Worm (Caenorhabditis elegans) whole organism, L2 larva: ENCODE results near the gene metl-9.

Experiments used
- C34F6.9 ChIP-seq: fragments of 150-350 bp; optimal IDR thresholded peaks from 2 replicates; lab custom pipeline; 2014; ENCODE audit warnings: missing biosample characterization, missing genetic modification characterization
- F13H6.1 ChIP-seq: sonication (generic microtip); optimal IDR thresholded peaks from 2 replicates; lab custom pipeline; 2016; ENCODE audit warnings: missing genetic modification characterization, missing compliant biosample characterization
- R02D3.7 ChIP-seq: fragments of 150-350 bp; optimal IDR thresholded peaks from 2 replicates; lab custom pipeline; 2014; ENCODE audit warnings: missing biosample characterization, missing genetic modification characterization
- Y55F3AM.14 ChIP-seq: fragments of 200-800 bp; sonication (Bioruptor generic); optimal IDR thresholded peaks from 2 replicates; lab custom pipeline; 2018; ENCODE audit warnings: mild to moderate bottlenecking, missing genetic modification characterization, missing compliant biosample characterization
- ZK546.5 ChIP-seq: sonication (generic microtip); optimal IDR thresholded peaks from 2 replicates; lab custom pipeline; 2017; ENCODE audit warnings: missing biosample characterization, missing genetic modification characterization
- alr-1 ChIP-seq: fragments of 150-350 bp; optimal IDR thresholded peaks from 2 replicates; lab custom pipeline; 2014; ENCODE audit warnings: missing biosample characterization, missing genetic modification characterization
- aly-2 ChIP-seq: fragments of 150-350 bp; optimal IDR thresholded peaks from 2 replicates; lab custom pipeline; 2014; ENCODE audit warnings: missing biosample characterization, missing genetic modification characterization
- ama-1 ChIP-seq: fragments of 150-350 bp; optimal IDR thresholded peaks from 2 replicates; lab custom pipeline; 2018; ENCODE audit warnings: inconsistent platforms
- blmp-1 ChIP-seq: sonication (generic microtip); optimal IDR thresholded peaks from 2 replicates; lab custom pipeline; 2017; ENCODE audit warnings: missing genetic modification characterization, mild to moderate bottlenecking, missing compliant biosample characterization, antibody characterized with exemption, moderate library complexity; ENCODE audit not compliant: insufficient read depth
- ceh-16 ChIP-seq: fragments of 150-350 bp; optimal IDR thresholded peaks from 2 replicates; lab custom pipeline; 2014; ENCODE audit warnings: missing biosample characterization, missing genetic modification characterization
- ceh-82 ChIP-seq: fragments of 150-350 bp; optimal IDR thresholded peaks from 2 replicates; lab custom pipeline; 2014; ENCODE audit warnings: missing biosample characterization, missing genetic modification characterization
- crh-2 ChIP-seq: sonication (generic microtip); optimal IDR thresholded peaks from 2 replicates; lab custom pipeline; 2017; ENCODE audit warnings: missing biosample characterization, missing genetic modification characterization
- dmd-4 ChIP-seq: sonication (generic microtip); optimal IDR thresholded peaks from 2 replicates; lab custom pipeline; 2017; ENCODE audit warnings: missing biosample characterization, missing genetic modification characterization
- egl-27 ChIP-seq: sonication (generic microtip); optimal IDR thresholded peaks from 3 replicates; lab custom pipeline; 2017; ENCODE audit warnings: missing biosample characterization, missing genetic modification reagents, missing genetic modification characterization
- elt-1 ChIP-seq: fragments of 150-350 bp; optimal IDR thresholded peaks from 2 replicates; lab custom pipeline; 2014; ENCODE audit warnings: missing biosample characterization, missing genetic modification characterization
- elt-3 ChIP-seq: sonication (generic microtip); optimal IDR thresholded peaks from 2 replicates; lab custom pipeline; 2017; ENCODE audit warnings: missing biosample characterization, missing genetic modification characterization
- gmeb-1 ChIP-seq: fragments of 150-350 bp; optimal IDR thresholded peaks from 2 replicates; lab custom pipeline; 2014; ENCODE audit warnings: missing biosample characterization, missing genetic modification characterization
- lin-11 ChIP-seq: fragments of 150-350 bp; sonication (generic microtip); optimal IDR thresholded peaks from 2 replicates; lab custom pipeline; 2014; ENCODE audit warnings: missing biosample characterization, missing genetic modification characterization, inconsistent platforms, mixed read lengths
- lin-13 ChIP-seq: fragments of 150-350 bp; optimal IDR thresholded peaks from 2 replicates; lab custom pipeline; 2014; ENCODE audit warnings: missing biosample characterization, missing genetic modification reagents, missing genetic modification characterization
- lin-39 ChIP-seq: fragments of 150-350 bp; optimal IDR thresholded peaks from 2 replicates; lab custom pipeline; 2014; ENCODE audit warnings: missing biosample characterization, missing genetic modification reagents, missing genetic modification characterization
- lsy-2 ChIP-seq, 2 experiments: fragments of 150-350 bp in 1 of 2; sonication (generic microtip) in 1 of 2; optimal IDR thresholded peaks; 2 replicates each; lab custom pipeline; 2014 to 2017; ENCODE audit warnings: missing biosample characterization in 2 of 2, missing genetic modification characterization in 2 of 2
- mab-5 ChIP-seq: fragments of 150-350 bp; optimal IDR thresholded peaks from 2 replicates; lab custom pipeline; 2014; ENCODE audit warnings: missing biosample characterization, missing genetic modification characterization
- mbf-1 ChIP-seq: sonication (generic microtip); optimal IDR thresholded peaks from 2 replicates; lab custom pipeline; 2017; ENCODE audit warnings: missing biosample characterization, missing genetic modification characterization
- mdl-1 ChIP-seq, 2 experiments: fragments of 150-350 bp in 1 of 2; sonication (generic microtip) in 1 of 2; optimal IDR thresholded peaks; 2 replicates each; lab custom pipeline; 2017; ENCODE audit warnings: missing biosample characterization in 2 of 2, missing genetic modification characterization in 2 of 2
- nhr-10 ChIP-seq: sonication (generic microtip); optimal IDR thresholded peaks from 2 replicates; lab custom pipeline; 2017; ENCODE audit warnings: missing biosample characterization, missing genetic modification characterization
- nhr-11 ChIP-seq: fragments of 150-350 bp; optimal IDR thresholded peaks from 2 replicates; lab custom pipeline; 2014; ENCODE audit warnings: missing biosample characterization, missing genetic modification characterization
- nhr-12 ChIP-seq: fragments of 150-350 bp; optimal IDR thresholded peaks from 2 replicates; lab custom pipeline; 2014; ENCODE audit warnings: missing biosample characterization, missing genetic modification characterization
- nhr-129 ChIP-seq: fragments of 150-350 bp; optimal IDR thresholded peaks from 2 replicates; lab custom pipeline; 2014; ENCODE audit warnings: missing biosample characterization, missing genetic modification characterization
- nhr-23 ChIP-seq: fragments of 150-350 bp; optimal IDR thresholded peaks from 2 replicates; lab custom pipeline; 2014; ENCODE audit warnings: missing biosample characterization, missing genetic modification reagents, missing genetic modification characterization
- nhr-237 ChIP-seq: fragments of 150-350 bp; optimal IDR thresholded peaks from 2 replicates; lab custom pipeline; 2014; ENCODE audit warnings: missing biosample characterization, missing genetic modification characterization
- nhr-25 ChIP-seq: fragments of 150-350 bp; sonication (generic microtip); optimal IDR thresholded peaks from 3 replicates; lab custom pipeline; 2014; ENCODE audit warnings: missing biosample characterization, missing genetic modification characterization
- nhr-6 ChIP-seq: fragments of 150-350 bp; optimal IDR thresholded peaks from 2 replicates; lab custom pipeline; 2014; ENCODE audit warnings: missing biosample characterization, missing genetic modification characterization
- nhr-77 ChIP-seq: fragments of 150-350 bp; optimal IDR thresholded peaks from 2 replicates; lab custom pipeline; 2014; ENCODE audit warnings: missing biosample characterization, missing genetic modification characterization
- peb-1 ChIP-seq: fragments of 150-350 bp; optimal IDR thresholded peaks from 2 replicates; lab custom pipeline; 2014; ENCODE audit warnings: missing biosample characterization, missing genetic modification characterization
- sem-4 ChIP-seq: fragments of 150-350 bp; optimal IDR thresholded peaks from 2 replicates; lab custom pipeline; 2014; ENCODE audit warnings: missing biosample characterization, missing genetic modification reagents, missing genetic modification characterization
- skn-1 ChIP-seq: sonication (generic microtip); optimal IDR thresholded peaks from 2 replicates; lab custom pipeline; 2017; ENCODE audit warnings: missing biosample characterization, missing genetic modification characterization
- sma-9 ChIP-seq, 2 experiments: fragments of 150-350 bp in 1 of 2; sonication (generic microtip) in 1 of 2; optimal IDR thresholded peaks; 2 replicates each; lab custom pipeline; 2014 to 2016; ENCODE audit warnings: missing genetic modification characterization in 2 of 2, mild to moderate bottlenecking in 1 of 2, missing biosample characterization in 1 of 2, missing compliant biosample characterization in 1 of 2, missing genetic modification reagents in 1 of 2, moderate library complexity in 1 of 2
- snpc-4 ChIP-seq: fragments of 150-350 bp; optimal IDR thresholded peaks from 2 replicates; lab custom pipeline; 2014; ENCODE audit warnings: missing biosample characterization, missing genetic modification characterization
- unc-55 ChIP-seq: fragments of 150-350 bp; sonication (generic microtip); optimal IDR thresholded peaks from 3 replicates; lab custom pipeline; 2014; ENCODE audit warnings: missing biosample characterization, missing genetic modification reagents, missing genetic modification characterization
- unc-62 ChIP-seq: fragments of 150-350 bp; optimal IDR thresholded peaks from 2 replicates; lab custom pipeline; 2014; ENCODE audit warnings: missing biosample characterization, missing genetic modification reagents, missing genetic modification characterization
- zag-1 ChIP-seq: fragments of 150-350 bp; optimal IDR thresholded peaks from 2 replicates; lab custom pipeline; 2014; ENCODE audit warnings: missing biosample characterization, missing genetic modification characterization
- ztf-11 ChIP-seq: sonication (generic microtip); optimal IDR thresholded peaks from 2 replicates; lab custom pipeline; 2017; ENCODE audit warnings: missing biosample characterization, missing genetic modification characterization
- ztf-4 ChIP-seq: fragments of 150-350 bp; optimal IDR thresholded peaks from 2 replicates; lab custom pipeline; 2014; ENCODE audit warnings: missing biosample characterization, missing genetic modification characterization

The metl-9 gene

ce11 chrX:5213565-5213964 is 34.6 kb upstream of the metl-9 start (continued):
- no peak for TF ChIP-seq nhr-77
- no peak for TF ChIP-seq mdl-1 (tag; optimal IDR thresholded peaks at IDR 0.05; lab: Kevin White, UChicago)
- TF ChIP-seq crh-2 = peak; percentile 72
- no peak for TF ChIP-seq nhr-10
- TF ChIP-seq ceh-16 (tag; lab: Kevin White, UChicago) = no peak
- no peak for TF ChIP-seq mab-5
- TF ChIP-seq alr-1 (tag; lab: Kevin White, UChicago) = no peak
- TF ChIP-seq sma-9 (GFP tag; optimal IDR thresholded peaks at IDR 0.05; lab: Kevin White, UChicago) = peak; percentile 71
- TF ChIP-seq sma-9 (tag; optimal IDR thresholded peaks at IDR 0.05; lab: Kevin White, UChicago) = no peak
- TF ChIP-seq F13H6.1 (tag; lab: Kevin White, UChicago) = peak; percentile 59
- TF ChIP-seq nhr-11 (tag; lab: Kevin White, UChicago) = no peak
- no peak for TF ChIP-seq nhr-25
- TF ChIP-seq C34F6.9 (tag; lab: Kevin White, UChicago) = no peak
- TF ChIP-seq sem-4 = no peak
- TF ChIP-seq dmd-4 (tag; lab: Kevin White, UChicago) = no peak
- TF ChIP-seq skn-1 = no peak
- peak; percentile 53 for TF ChIP-seq gmeb-1 (tag; lab: Kevin White, UChicago)
- no peak for TF ChIP-seq lin-13 (GFP tag; lab: Kevin White, UChicago)
- no peak for TF ChIP-seq ztf-11

DNA sequence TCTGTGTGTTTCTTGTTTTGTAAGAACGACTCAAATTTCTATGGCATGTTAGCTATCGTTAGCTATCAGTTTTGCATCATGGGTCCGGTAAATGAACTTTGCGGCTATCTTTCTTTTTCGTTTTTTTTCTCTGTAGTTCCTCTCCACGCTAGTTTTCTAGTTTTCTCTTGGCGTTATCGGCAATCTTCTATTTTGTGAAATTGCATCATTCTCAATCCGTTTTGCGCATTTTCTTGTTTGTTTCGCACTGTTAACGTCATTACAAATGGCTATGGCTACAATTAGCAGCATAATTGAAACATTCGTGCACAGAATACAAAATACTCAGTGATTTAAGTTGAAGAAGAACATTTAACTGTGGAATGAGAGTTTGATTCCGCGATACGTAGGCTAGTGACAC is 34.1 kb upstream of the metl-9 start:
- TF ChIP-seq sma-9 (GFP tag; optimal IDR thresholded peaks at IDR 0.05; lab: Kevin White, UChicago) (peak; percentile 1), sma-9 (tag; optimal IDR thresholded peaks at IDR 0.05; lab: Kevin White, UChicago) (no peak), zag-1 (tag; lab: Kevin White, UChicago) (peak; percentile 19), lin-13 (GFP tag; lab: Kevin White, UChicago) (peak; percentile 20), blmp-1 (no peak), crh-2 (no peak), ceh-82 (tag; lab: Kevin White, UChicago) (no peak), nhr-237 (tag; lab: Kevin White, UChicago) (no peak), lsy-2 (tag; optimal IDR thresholded peaks at IDR 0.05; lab: Kevin White, UChicago) (peak in 1 of 2 experiments; percentile 15), unc-55 (GFP tag; lab: Kevin White, UChicago) (no peak), lin-11 (tag; lab: Kevin White, UChicago) (no peak), snpc-4 (tag; lab: Kevin White, UChicago) (no peak), sem-4 (peak; percentile 50), mbf-1 (tag; lab: Kevin White, UChicago) (no peak), Y55F3AM.14 (GFP tag; lab: Kevin White, UChicago) (no peak), nhr-129 (peak; percentile 98), elt-3 (tag; lab: Kevin White, UChicago) (no peak), ama-1 (lab: Kevin White, UChicago) (peak; percentile 17), nhr-11 (tag; lab: Kevin White, UChicago) (peak; percentile 11), dmd-4 (tag; lab: Kevin White, UChicago) (no peak)
- TF ChIP-seq, all 48 proteins: peak for 8

DNA sequence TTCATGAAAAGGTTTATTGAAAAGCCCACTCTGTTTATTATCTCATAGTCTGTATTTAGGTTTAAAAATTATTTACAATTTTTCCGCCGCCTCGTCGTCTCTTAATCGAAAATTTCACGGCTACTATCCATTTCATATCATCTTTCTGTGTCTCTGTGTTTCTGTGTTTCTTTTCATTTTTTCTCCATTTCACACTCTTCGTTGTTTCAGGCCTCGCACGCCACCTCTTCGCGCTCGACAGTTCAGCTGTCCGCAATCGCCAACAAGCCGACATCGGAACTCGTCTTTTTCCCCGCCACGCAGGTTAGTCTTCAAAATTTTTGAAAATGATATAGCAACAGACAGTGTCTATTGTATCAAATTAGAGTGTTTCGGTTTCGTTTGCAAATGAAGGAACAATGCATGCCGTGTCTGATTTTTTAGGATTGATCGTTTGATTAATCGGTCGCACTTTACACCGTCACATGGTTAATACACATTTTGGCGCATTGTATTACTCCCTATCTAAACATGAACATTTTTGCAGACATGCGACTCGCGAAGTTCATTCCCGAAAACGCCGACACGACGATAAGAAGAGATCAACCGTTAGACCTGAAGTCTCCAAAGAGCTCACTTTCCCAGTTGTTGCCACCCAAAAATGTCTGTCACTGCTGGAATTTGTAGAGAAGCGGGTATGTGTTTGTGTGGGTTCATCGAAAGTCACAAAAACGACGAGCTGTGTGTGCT is 32.1 kb upstream of the metl-9 start:
- TF ChIP-seq unc-62 (no peak), sma-9 (GFP tag; optimal IDR thresholded peaks at IDR 0.05; lab: Kevin White, UChicago) (peak; percentile 6), sma-9 (tag; optimal IDR thresholded peaks at IDR 0.05; lab: Kevin White, UChicago) (no peak), nhr-129 (no peak)

DNA sequence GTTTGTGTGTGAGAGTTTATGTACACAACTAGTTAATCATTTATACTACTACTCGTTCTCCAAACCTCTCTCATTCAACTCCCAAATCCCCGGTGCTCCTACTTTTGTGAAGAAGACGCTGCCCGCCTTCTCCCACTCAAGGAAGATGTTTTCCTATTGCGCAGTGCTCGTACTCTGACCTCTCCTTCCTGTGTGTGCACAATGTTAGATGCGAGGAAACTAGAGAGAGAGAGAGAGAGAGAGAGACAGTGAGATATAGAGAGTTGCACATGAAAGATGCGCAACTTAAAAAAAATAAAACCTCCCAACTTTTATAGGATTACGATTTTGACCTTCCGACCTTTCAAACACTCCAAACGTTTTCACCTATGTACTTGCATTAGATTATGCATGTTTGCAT is 31.6 kb upstream of the metl-9 start:
- no peak for TF ChIP-seq ama-1 (lab: Kevin White, UChicago)
- TF ChIP-seq nhr-10 = no peak
- TF ChIP-seq egl-27 (tag; lab: Kevin White, UChicago) = no peak
- TF ChIP-seq peb-1 = no peak
- TF ChIP-seq gmeb-1 (tag; lab: Kevin White, UChicago) = no peak
- no peak for TF ChIP-seq unc-62
- TF ChIP-seq ZK546.5 (tag; lab: Kevin White, UChicago) = no peak
- no peak for TF ChIP-seq alr-1 (tag; lab: Kevin White, UChicago)
- no peak for TF ChIP-seq elt-1 (tag; lab: Kevin White, UChicago)
- TF ChIP-seq nhr-77 = no peak
- TF ChIP-seq lin-13 (GFP tag; lab: Kevin White, UChicago) = no peak
- TF ChIP-seq nhr-23 (tag; lab: Kevin White, UChicago) = no peak
- TF ChIP-seq skn-1 = no peak
- TF ChIP-seq Y55F3AM.14 (GFP tag; lab: Kevin White, UChicago) = no peak
- no peak for TF ChIP-seq dmd-4 (tag; lab: Kevin White, UChicago)
- TF ChIP-seq C34F6.9 (tag; lab: Kevin White, UChicago) = peak; percentile 22
- TF ChIP-seq nhr-129 = peak; percentile 84
- no peak for TF ChIP-seq nhr-12 (tag; lab: Kevin White, UChicago)
- no peak for TF ChIP-seq sem-4
- peak; percentile 30 for TF ChIP-seq unc-55 (GFP tag; lab: Kevin White, UChicago)
- TF ChIP-seq F13H6.1 (tag; lab: Kevin White, UChicago) = peak; percentile 72
- TF ChIP-seq ceh-82 (tag; lab: Kevin White, UChicago) = no peak
- TF ChIP-seq lin-39 = no peak
- peak in 1 of 2 experiments; percentile 39 for TF ChIP-seq lsy-2 (tag; optimal IDR thresholded peaks at IDR 0.05; lab: Kevin White, UChicago)
- no peak for TF ChIP-seq lin-11 (tag; lab: Kevin White, UChicago)
- no peak for TF ChIP-seq R02D3.7 (tag; lab: Kevin White, UChicago)
- no peak for TF ChIP-seq snpc-4 (tag; lab: Kevin White, UChicago)
- TF ChIP-seq aly-2 (tag; lab: Kevin White, UChicago) = no peak
- TF ChIP-seq zag-1 (tag; lab: Kevin White, UChicago) = no peak
- TF ChIP-seq nhr-6 (tag; lab: Kevin White, UChicago) = no peak
- peak; percentile 10 for TF ChIP-seq ztf-4 (tag; lab: Kevin White, UChicago)
- TF ChIP-seq sma-9 (GFP tag; optimal IDR thresholded peaks at IDR 0.05; lab: Kevin White, UChicago) = peak; percentile 74
- no peak for TF ChIP-seq sma-9 (tag; optimal IDR thresholded peaks at IDR 0.05; lab: Kevin White, UChicago)
